Fruit fly (Drosophila melanogaster) whole organism, embryonic: ENCODE data around the gene Aasdh.

Experiments
- CG12769 ChIP-seq: fragments of 200-800 bp; sonication (Bioruptor generic); optimal IDR thresholded peaks from 2 replicates; lab custom pipeline; 2019; ENCODE audit warnings: missing biosample characterization, mild to moderate bottlenecking, missing genetic modification characterization, moderate library complexity
- CG1647 ChIP-seq: fragments of 200-800 bp; sonication (Bioruptor generic); optimal IDR thresholded peaks from 3 replicates; lab custom pipeline; 2016; ENCODE audit warnings: missing biosample characterization, missing genetic modification characterization
- CG2199 ChIP-seq: fragments of 200-800 bp; sonication (Bioruptor generic); IDR thresholded peaks from 3 replicates; pipeline ENCODE4 v1.3.6; 2022; ENCODE audit warnings: missing biosample characterization, missing genetic modification characterization
- Doc3 ChIP-seq: fragments of 200-800 bp; sonication (Bioruptor generic); IDR thresholded peaks from 3 replicates; pipeline ENCODE4 v1.3.6; 2022; ENCODE audit warnings: missing biosample characterization, missing genetic modification characterization; ENCODE audit not compliant: partially characterized antibody
- H2.0 ChIP-seq: fragments of 200-800 bp; sonication (Bioruptor generic); IDR thresholded peaks from 2 replicates; pipeline ENCODE4 v1.3.6; 2022; ENCODE audit warnings: missing biosample characterization, missing genetic modification characterization
- Jarid2 ChIP-seq: fragments of 200-800 bp; sonication (Bioruptor generic); optimal IDR thresholded peaks from 3 replicates; lab custom pipeline; 2017; ENCODE audit warnings: mild to moderate bottlenecking, missing biosample characterization, missing genetic modification reagents, missing genetic modification characterization
- Meics ChIP-seq: fragments of 200-800 bp; sonication (Bioruptor generic); optimal IDR thresholded peaks from 2 replicates; lab custom pipeline; 2017; ENCODE audit warnings: missing biosample characterization, mild to moderate bottlenecking, missing genetic modification characterization
- Trl ChIP-seq, 3 experiments: fragments of >200 bp in 2 of 3; fragments of 200-800 bp in 1 of 3; sonication (Bioruptor generic) in 1 of 3; optimal IDR thresholded peaks; 2 replicates in 1 of 3; 3 replicates in 2 of 3; lab custom pipeline; 2016 to 2017; ENCODE audit warnings: missing biosample characterization in 1 of 3, missing genetic modification characterization in 1 of 3
- chn ChIP-seq: fragments of 200-800 bp; sonication (Bioruptor generic); optimal IDR thresholded peaks from 2 replicates; lab custom pipeline; 2016; ENCODE audit warnings: missing biosample characterization, missing genetic modification characterization
- gsb-n ChIP-seq: fragments of 200-800 bp; sonication (Bioruptor generic); optimal IDR thresholded peaks from 3 replicates; lab custom pipeline; 2018; ENCODE audit warnings: missing biosample characterization, mild to moderate bottlenecking, missing genetic modification characterization
- knrl ChIP-seq: fragments of 200-800 bp; sonication (Bioruptor generic); IDR thresholded peaks from 3 replicates; pipeline ENCODE4 v1.3.6; 2022; ENCODE audit warnings: missing biosample characterization, missing genetic modification characterization; ENCODE audit not compliant: partially characterized antibody
- pros ChIP-seq: fragments of 200-800 bp; sonication (Bioruptor generic); optimal IDR thresholded peaks from 3 replicates; lab custom pipeline; 2019; ENCODE audit warnings: missing biosample characterization, mild to moderate bottlenecking, missing genetic modification characterization, moderate library complexity
- sug ChIP-seq: fragments of 200-800 bp; optimal IDR thresholded peaks from 2 replicates; lab custom pipeline; 2019; ENCODE audit warnings: missing biosample characterization, mild to moderate bottlenecking, missing genetic modification characterization, moderate library complexity
- tx ChIP-seq: fragments of 200-800 bp; sonication (Bioruptor generic); optimal IDR thresholded peaks from 2 replicates; lab custom pipeline; 2016; ENCODE audit warnings: missing biosample characterization, missing genetic modification characterization

- no peak for TF ChIP-seq H2.0 (GFP tag; lab: Robert Waterston, UW)
- TF ChIP-seq chn (GFP tag; lab: Kevin White, UChicago), result no peak
- TF ChIP-seq Jarid2, result no peak
- no peak for TF ChIP-seq gsb-n (tag; lab: Kevin White, UChicago)
- no peak for TF ChIP-seq tx
- TF ChIP-seq CG12769 (tag; lab: Kevin White, UChicago), result no peak
- no peak for TF ChIP-seq CG2199 (GFP tag; lab: Robert Waterston, UW)
- peak; percentile 51; the same call in 1 of the 3 replicates for TF ChIP-seq knrl (GFP tag; lab: Robert Waterston, UW)
- TF ChIP-seq sug, result no peak
- no peak for TF ChIP-seq Trl (optimal IDR thresholded peaks at IDR 0.05; lab: Kevin White, UChicago)
- no peak for TF ChIP-seq Trl (GFP tag; optimal IDR thresholded peaks at IDR 0.05; lab: Kevin White, UChicago)
- TF ChIP-seq Doc3, result no peak
- TF ChIP-seq pros (GFP tag; lab: Kevin White, UChicago), result no peak
- no peak for TF ChIP-seq Meics (GFP tag; lab: Kevin White, UChicago)
- TF ChIP-seq CG1647 (GFP tag; lab: Kevin White, UChicago), result no peak
These were observed 32.4 kb upstream of the Aasdh start, which contains the start of gene CG43796 for dm6 chr2L:8481623-8482424.
